Worm (Caenorhabditis elegans) whole organism, L4 larva: ENCODE results near the gene F13H8.3.

ENCODE experiments used
- F10B5.3 ChIP-seq: sonication (generic microtip); optimal IDR thresholded peaks from 2 replicates; lab custom pipeline; 2016; ENCODE audit warnings: mild to moderate bottlenecking, missing genetic modification characterization, missing compliant biosample characterization
- Y48G9A.11 ChIP-seq: fragments of 200-800 bp; sonication (Bioruptor generic); IDR thresholded peaks from 2 replicates; pipeline ENCODE4 v1.3.6; 2022; ENCODE audit warnings: missing genetic modification reagents, missing genetic modification characterization, missing compliant biosample characterization
- ama-1 ChIP-seq: fragments of 150-350 bp; optimal IDR thresholded peaks from 2 replicates; lab custom pipeline; 2014; ENCODE audit warnings: inconsistent platforms, mixed read lengths
- attf-4 ChIP-seq: sonication (generic microtip); optimal IDR thresholded peaks from 3 replicates; lab custom pipeline; 2017; ENCODE audit warnings: missing biosample characterization, missing genetic modification characterization
- ceh-44 ChIP-seq: fragments of 200-800 bp; sonication (Bioruptor generic); IDR thresholded peaks from 2 replicates; pipeline ENCODE4 v1.3.6; 2022; ENCODE audit warnings: missing genetic modification reagents, missing genetic modification characterization, missing compliant biosample characterization
- ctbp-1 ChIP-seq: fragments of 200-800 bp; sonication (Bioruptor generic); IDR thresholded peaks from 2 replicates; pipeline ENCODE4 v1.3.6; 2022; ENCODE audit warnings: missing genetic modification reagents, missing genetic modification characterization, missing compliant biosample characterization
- daf-16 ChIP-seq, 3 experiments: sonication (generic microtip); optimal IDR thresholded peaks; 2 replicates each; lab custom pipeline; 2016 to 2017; ENCODE audit warnings: missing genetic modification characterization in 3 of 3, missing genetic modification reagents in 3 of 3, mild to moderate bottlenecking in 2 of 3, missing compliant biosample characterization in 2 of 3, missing biosample characterization in 1 of 3, moderate library complexity in 1 of 3
- daf-19 ChIP-seq: fragments of 200-800 bp; sonication (Bioruptor generic); conservative IDR thresholded peaks from 2 replicates; pipeline ENCODE4 v1.3.6; 2022; ENCODE audit warnings: missing genetic modification characterization, missing compliant biosample characterization
- dmd-6 ChIP-seq: fragments of 200-800 bp; sonication (Bioruptor generic); IDR thresholded peaks from 2 replicates; pipeline ENCODE4 v1.3.6; 2022; ENCODE audit warnings: missing genetic modification reagents, missing genetic modification characterization, missing compliant biosample characterization
- dmd-9 ChIP-seq: fragments of 200-800 bp; sonication (Bioruptor generic); IDR thresholded peaks from 2 replicates; pipeline ENCODE4 v1.3.6; 2022; ENCODE audit warnings: missing genetic modification reagents, missing genetic modification characterization, missing compliant biosample characterization
- duxl-1 ChIP-seq: sonication (generic microtip); optimal IDR thresholded peaks from 2 replicates; lab custom pipeline; 2016; ENCODE audit warnings: mild to moderate bottlenecking, missing genetic modification characterization, moderate library complexity, missing compliant biosample characterization; ENCODE audit not compliant: poor library complexity
- gei-8 ChIP-seq: fragments of 200-800 bp; sonication (Bioruptor generic); optimal IDR thresholded peaks from 2 replicates; lab custom pipeline; 2018; ENCODE audit warnings: mild to moderate bottlenecking, missing genetic modification characterization, missing compliant biosample characterization
- hlh-11 ChIP-seq: fragments of 200-800 bp; sonication (Bioruptor generic); optimal IDR thresholded peaks from 2 replicates; lab custom pipeline; 2018; ENCODE audit warnings: mild to moderate bottlenecking, missing genetic modification characterization, missing compliant biosample characterization
- hlh-30 ChIP-seq: sonication (generic microtip); optimal IDR thresholded peaks from 2 replicates; lab custom pipeline; 2017; ENCODE audit warnings: antibody characterized with exemption, mild to moderate bottlenecking, missing genetic modification characterization, missing compliant biosample characterization; ENCODE audit not compliant: insufficient read depth
- hmg-1.1 ChIP-seq: fragments of 200-800 bp; sonication (Bioruptor generic); IDR thresholded peaks from 2 replicates; pipeline ENCODE4 v1.3.6; 2022; ENCODE audit warnings: missing genetic modification reagents, missing genetic modification characterization, missing compliant biosample characterization
- madf-5 ChIP-seq, 2 experiments: fragments of 200-800 bp; sonication (Bioruptor generic); IDR thresholded peaks; 2 replicates each; pipeline ENCODE4 v1.3.6; 2022; ENCODE audit warnings: missing compliant biosample characterization in 2 of 2, missing genetic modification characterization in 2 of 2
- madf-9 ChIP-seq: fragments of 200-800 bp; sonication (Bioruptor generic); conservative IDR thresholded peaks from 2 replicates; pipeline ENCODE4 v1.3.6; 2022; ENCODE audit warnings: missing genetic modification reagents, missing genetic modification characterization, missing compliant biosample characterization
- mdl-1 ChIP-seq, 2 experiments: fragments of 150-350 bp in 1 of 2; sonication (generic microtip) in 1 of 2; optimal IDR thresholded peaks; 2 replicates each; lab custom pipeline; 2014 to 2017; ENCODE audit warnings: missing biosample characterization in 2 of 2, missing genetic modification characterization in 2 of 2
- nhr-102 ChIP-seq: sonication (generic microtip); optimal IDR thresholded peaks from 2 replicates; lab custom pipeline; 2016; ENCODE audit warnings: mild to moderate bottlenecking, missing genetic modification characterization, moderate library complexity, missing compliant biosample characterization
- nhr-42 ChIP-seq: fragments of 200-800 bp; sonication (Bioruptor generic); IDR thresholded peaks from 2 replicates; pipeline ENCODE4 v1.3.6; 2022; ENCODE audit warnings: missing genetic modification characterization, missing compliant biosample characterization
- nhr-6 ChIP-seq: fragments of 150-350 bp; optimal IDR thresholded peaks from 2 replicates; lab custom pipeline; 2014; ENCODE audit warnings: missing biosample characterization, missing genetic modification characterization
- sdz-12 ChIP-seq: fragments of 200-800 bp; sonication (Bioruptor generic); optimal IDR thresholded peaks from 2 replicates; lab custom pipeline; 2018; ENCODE audit warnings: mild to moderate bottlenecking, missing genetic modification characterization, missing compliant biosample characterization
- set-16 ChIP-seq: fragments of 200-800 bp; sonication (Bioruptor generic); IDR thresholded peaks from 2 replicates; pipeline ENCODE4 v1.3.6; 2022; ENCODE audit warnings: missing genetic modification reagents, missing genetic modification characterization, missing compliant biosample characterization
- spr-3 ChIP-seq: fragments of 200-800 bp; sonication (Bioruptor generic); optimal IDR thresholded peaks from 2 replicates; lab custom pipeline; 2018; ENCODE audit warnings: mild to moderate bottlenecking, missing genetic modification characterization, missing compliant biosample characterization
- tag-97 ChIP-seq: fragments of 200-800 bp; sonication (Bioruptor generic); IDR thresholded peaks from 2 replicates; pipeline ENCODE4 v1.3.6; 2022; ENCODE audit warnings: missing genetic modification characterization, missing compliant biosample characterization
- tra-1 ChIP-seq: fragments of 200-800 bp; sonication (Bioruptor generic); IDR thresholded peaks from 2 replicates; pipeline ENCODE4 v1.3.6; 2022; ENCODE audit warnings: missing genetic modification reagents, missing genetic modification characterization, missing compliant biosample characterization
- unc-130 ChIP-seq: sonication (generic microtip); optimal IDR thresholded peaks from 2 replicates; lab custom pipeline; 2016; ENCODE audit warnings: missing genetic modification reagents, missing genetic modification characterization, missing compliant biosample characterization
- unc-62 ChIP-seq, 3 experiments: fragments of 150-350 bp in 1 of 3; sonication (generic microtip); optimal IDR thresholded peaks in 2 of 3; peaks in 1 of 3; 1 replicate in 1 of 3; 2 replicates in 2 of 3; lab custom pipeline; 2014 to 2017; ENCODE audit warnings: missing biosample characterization in 3 of 3, missing genetic modification characterization in 3 of 3, missing genetic modification reagents in 3 of 3, missing genotype in 1 of 3
- zfp-2 ChIP-seq: sonication (generic microtip); optimal IDR thresholded peaks from 2 replicates; lab custom pipeline; 2016; ENCODE audit warnings: mild to moderate bottlenecking, missing genetic modification characterization, missing compliant biosample characterization
- zip-11 ChIP-seq: fragments of 200-800 bp; sonication (Bioruptor generic); IDR thresholded peaks from 2 replicates; pipeline ENCODE4 v1.3.6; 2022; ENCODE audit warnings: missing genetic modification characterization, missing compliant biosample characterization
- zip-2 ChIP-seq: fragments of 150-350 bp; optimal IDR thresholded peaks from 2 replicates; lab custom pipeline; 2014; ENCODE audit warnings: missing biosample characterization, missing genetic modification characterization

Gene F13H8.3

DNA sequence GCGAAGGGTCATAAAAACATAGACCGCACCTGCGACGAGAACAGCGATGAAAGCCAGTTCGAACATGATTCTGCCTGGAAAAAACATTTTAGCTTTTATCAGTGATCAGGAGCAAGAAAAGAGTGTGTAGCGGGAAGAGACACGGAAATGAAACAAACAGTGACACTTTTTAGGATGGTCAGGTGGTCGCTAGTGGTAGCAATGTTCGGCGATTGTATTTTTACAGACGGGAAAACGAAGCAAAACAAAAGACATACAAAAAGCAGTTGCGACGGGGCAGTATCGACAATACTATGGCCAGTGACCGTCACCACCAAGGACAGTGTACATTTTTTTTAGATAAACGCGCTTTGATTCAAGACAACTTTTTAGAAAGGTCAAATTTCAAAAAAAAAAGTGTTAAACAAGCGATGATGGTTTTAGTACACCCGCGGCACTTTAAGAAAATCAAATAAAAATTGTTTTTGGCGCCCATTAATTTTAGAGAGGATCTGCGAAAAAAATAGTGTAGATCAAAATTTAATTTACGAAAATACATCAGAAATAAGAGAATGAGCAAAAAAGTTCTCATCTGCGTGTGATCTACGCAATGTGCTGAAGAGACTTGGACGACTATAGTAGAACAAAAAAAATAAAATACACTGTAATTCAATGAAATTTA lies 28.2 kb upstream of the F13H8.3 start, which contains the start of gene T24H7.9 (continued):
- no peak for TF ChIP-seq nhr-102 (tag; lab: Kevin White, UChicago)
- no peak for TF ChIP-seq madf-5 (GFP tag; IDR thresholded peaks at IDR 0.05; lab: Robert Waterston, UW)
- no peak for TF ChIP-seq zip-2
- TF ChIP-seq unc-130 (GFP tag; lab: Kevin White, UChicago) = no peak
- no peak for TF ChIP-seq sdz-12 (GFP tag; lab: Kevin White, UChicago)
- no peak for TF ChIP-seq nhr-6 (tag; lab: Kevin White, UChicago)
- no peak for TF ChIP-seq dmd-9 (GFP tag; lab: Robert Waterston, UW)
- no peak for TF ChIP-seq gei-8 (GFP tag; lab: Kevin White, UChicago)
- no peak for TF ChIP-seq tra-1
- peak; percentile 37; the same call in 1 of the 2 replicates for TF ChIP-seq dmd-6 (GFP tag; lab: Robert Waterston, UW)
- no peak for TF ChIP-seq nhr-42 (GFP tag; lab: Robert Waterston, UW)
- no peak for TF ChIP-seq daf-19 (GFP tag; lab: Robert Waterston, UW)
- no peak for TF ChIP-seq ama-1
- TF ChIP-seq set-16 (GFP tag; lab: Robert Waterston, UW) = no peak
- TF ChIP-seq tag-97 (GFP tag; lab: Robert Waterston, UW) = no peak
- no peak for TF ChIP-seq spr-3 (GFP tag; lab: Kevin White, UChicago)

DNA sequence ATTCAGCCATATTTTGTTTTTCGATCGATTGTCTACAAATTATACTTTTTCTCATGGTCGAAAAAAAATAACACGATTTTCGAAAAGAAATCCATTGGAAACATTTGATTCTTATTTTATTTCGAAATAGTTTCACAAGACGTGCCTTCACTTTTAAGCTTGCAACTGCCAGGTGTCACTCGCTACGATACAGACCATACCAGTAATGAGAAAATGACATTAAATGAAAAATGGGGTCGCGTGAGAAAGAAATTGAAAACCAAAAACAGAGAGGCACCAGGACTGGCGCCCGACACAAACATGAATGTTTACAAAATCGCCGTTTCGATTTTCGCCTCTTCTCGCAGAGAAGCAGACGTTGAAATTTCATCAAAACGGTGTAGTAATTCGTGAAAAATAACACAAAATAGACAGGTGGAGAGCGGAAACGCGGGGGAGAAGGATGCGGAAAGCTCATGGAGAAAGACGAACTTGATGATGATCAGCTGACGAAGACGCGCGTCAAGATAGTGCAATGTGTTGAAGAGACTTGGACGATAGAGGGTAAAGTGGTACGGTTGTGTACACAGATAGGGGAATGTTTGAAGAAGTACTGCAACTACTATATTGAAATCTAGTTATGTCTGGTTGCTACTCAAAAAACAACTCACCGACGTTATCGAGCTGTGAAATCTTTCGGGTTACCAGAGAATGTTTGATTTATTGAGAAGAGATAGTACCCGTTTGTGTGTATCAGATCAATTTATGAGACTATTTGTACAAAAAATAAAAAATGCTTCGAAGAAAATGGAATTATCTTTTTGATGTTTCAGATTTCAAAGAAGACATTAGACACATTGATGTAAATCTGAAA lies 27.5 kb upstream of the F13H8.3 start:
- no peak for TF ChIP-seq tag-97 (GFP tag; lab: Robert Waterston, UW)
- peak; percentile 59 for TF ChIP-seq hlh-11
- no peak for TF ChIP-seq attf-4 (tag; lab: Kevin White, UChicago)
- peak; percentile 32; the same call in 1 of the 2 replicates for TF ChIP-seq hmg-1.1
- no peak for TF ChIP-seq ctbp-1
- TF ChIP-seq unc-62 (GFP tag; optimal IDR thresholded peaks at IDR 0.05 in 1 of 2; lab: Kevin White, UChicago) = peak in 1 of 2 experiments; percentile 60
- TF ChIP-seq unc-62 (tag; optimal IDR thresholded peaks at IDR 0.05; lab: Kevin White, UChicago) = no peak
- TF ChIP-seq zfp-2 (tag; lab: Kevin White, UChicago) = no peak
- peak in 1 of 2 experiments; percentile 44 for TF ChIP-seq daf-16 (GFP tag; optimal IDR thresholded peaks at IDR 0.05; lab: Kevin White, UChicago)
- TF ChIP-seq daf-16 (tag; optimal IDR thresholded peaks at IDR 0.05; lab: Kevin White, UChicago) = peak; percentile 65
- no peak for TF ChIP-seq zip-11
- peak; percentile 49 for TF ChIP-seq nhr-6 (tag; lab: Kevin White, UChicago)
- peak; percentile 49; the same call in 1 of the 2 replicates for TF ChIP-seq madf-9 (GFP tag; lab: Robert Waterston, UW)
- peak in 1 of 2 experiments; percentile 27 for TF ChIP-seq mdl-1 (tag; optimal IDR thresholded peaks at IDR 0.05; lab: Kevin White, UChicago)
- peak; percentile 49 for TF ChIP-seq hlh-30 (tag; lab: Kevin White, UChicago)
- no peak for TF ChIP-seq duxl-1 (tag; lab: Kevin White, UChicago)

DNA sequence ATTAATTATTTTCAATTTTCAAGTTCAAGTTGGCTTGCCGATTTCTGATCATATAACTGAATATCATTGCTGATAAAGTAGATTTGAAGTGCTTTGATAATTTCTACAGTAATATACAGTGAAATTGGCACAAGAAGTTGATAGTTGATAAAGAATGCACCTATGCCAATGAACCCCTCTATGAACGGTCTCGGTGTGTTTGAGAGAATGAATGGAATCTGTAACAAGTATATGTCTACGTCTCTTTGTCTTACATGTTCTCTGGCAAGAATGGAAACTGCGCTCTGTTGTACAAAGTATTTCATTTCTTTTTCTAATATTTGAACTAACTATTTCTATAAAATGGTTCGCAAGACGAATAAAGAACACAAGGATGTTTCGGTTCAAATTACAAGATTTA lies 22.0 kb upstream of the F13H8.3 start, which contains the start of gene T24H7.8:
TSS of gene T24H7.8 (plus strand) at position 301 of the 400 bp plus-strand sequence.
- TF ChIP-seq F10B5.3 (tag; lab: Kevin White, UChicago) = no peak
- TF ChIP-seq hlh-30 (tag; lab: Kevin White, UChicago) = no peak
- no peak for TF ChIP-seq ama-1
- TF ChIP-seq Y48G9A.11 (GFP tag; lab: Robert Waterston, UW) = no peak
- no peak for TF ChIP-seq zip-2
- TF ChIP-seq ceh-44 = no peak
- TF ChIP-seq, all 104 proteins: peak for 0
